Fruit fly (Drosophila melanogaster) whole organism, embryonic: ENCODE measurements around the gene CG5968.

Experiments used
- CG13424 ChIP-seq: fragments of 200-800 bp; sonication (Bioruptor generic); optimal IDR thresholded peaks from 2 replicates; lab custom pipeline; 2019; ENCODE audit warnings: missing biosample characterization, mild to moderate bottlenecking, missing genetic modification characterization, moderate library complexity
- CG8944 ChIP-seq: fragments of 200-800 bp; sonication (Bioruptor generic); optimal IDR thresholded peaks from 3 replicates; lab custom pipeline; 2016; ENCODE audit warnings: missing biosample characterization, missing genetic modification characterization
- E2f1 ChIP-seq: fragments of 200-800 bp; sonication (Bioruptor generic); IDR thresholded peaks from 2 replicates; pipeline ENCODE4 v1.3.6; 2022; ENCODE audit warnings: missing biosample characterization, missing genetic modification characterization
- HmgZ ChIP-seq: fragments of 200-800 bp; sonication (Bioruptor generic); optimal IDR thresholded peaks from 2 replicates; lab custom pipeline; 2018; ENCODE audit warnings: missing biosample characterization, mild to moderate bottlenecking, missing genetic modification characterization
- Six4 ChIP-seq: fragments of 200-800 bp; sonication (Bioruptor generic); optimal IDR thresholded peaks from 2 replicates; lab custom pipeline; 2016; ENCODE audit warnings: missing biosample characterization, missing genetic modification characterization
- Sox102F ChIP-seq: fragments of 200-800 bp; sonication (Bioruptor generic); optimal IDR thresholded peaks from 2 replicates; lab custom pipeline; 2018; ENCODE audit warnings: missing biosample characterization, mild to moderate bottlenecking, missing genetic modification characterization, moderate library complexity
- fd64A ChIP-seq: fragments of 200-800 bp; sonication (Bioruptor generic); optimal IDR thresholded peaks from 3 replicates; lab custom pipeline; 2018; ENCODE audit warnings: missing biosample characterization, mild to moderate bottlenecking, missing genetic modification characterization
- nerfin-2 ChIP-seq: fragments of 200-800 bp; sonication (Bioruptor generic); IDR thresholded peaks from 2 replicates; pipeline ENCODE4 v1.3.6; 2022; ENCODE audit warnings: missing biosample characterization, missing genetic modification characterization; ENCODE audit not compliant: partially characterized antibody
- pan ChIP-seq, 4 experiments: fragments of >200 bp in 3 of 4; fragments of 200-800 bp in 1 of 4; sonication (Bioruptor generic) in 1 of 4; optimal IDR thresholded peaks in 3 of 4; IDR thresholded peaks in 1 of 4; 2 replicates each; pipeline versions ENCODE4 v1.3.6 to Lab custom; 2017 to 2022; ENCODE audit warnings: missing biosample characterization in 2 of 4, missing genetic modification characterization in 2 of 4, mixed read lengths in 1 of 4
- repo ChIP-seq: fragments of 200-800 bp; sonication (Bioruptor generic); optimal IDR thresholded peaks from 2 replicates; lab custom pipeline; 2016; ENCODE audit warnings: missing biosample characterization, missing genetic modification characterization
- sens-2 ChIP-seq: fragments of 200-800 bp; sonication (Bioruptor generic); IDR thresholded peaks from 2 replicates; pipeline ENCODE4 v1.3.6; 2022; ENCODE audit warnings: missing biosample characterization, missing genetic modification characterization

DNA sequence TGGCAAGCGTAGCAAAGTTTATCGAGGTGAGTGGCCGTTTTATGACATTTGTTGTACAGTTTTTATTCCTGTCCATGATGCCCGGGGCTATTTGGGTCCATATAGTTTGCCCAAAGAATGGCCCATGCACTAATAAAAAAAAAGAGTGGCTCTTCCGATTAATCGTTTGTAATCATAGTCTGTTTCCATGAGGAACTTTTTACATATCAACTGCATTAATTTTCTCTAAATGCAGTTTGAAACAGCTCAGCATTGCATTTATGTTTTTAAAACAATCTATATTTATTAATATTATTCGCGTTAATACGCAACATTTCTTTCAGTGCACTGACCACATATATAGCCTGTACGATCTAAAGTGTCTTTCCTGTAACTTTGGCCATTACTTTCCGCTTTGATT lies 10.2 kb upstream of the CG5968 start:
- no peak for TF ChIP-seq Six4 (GFP tag; lab: Kevin White, UChicago)
- no peak for TF ChIP-seq Sox102F (GFP tag; lab: Kevin White, UChicago)
- TF ChIP-seq HmgZ (tag; lab: Kevin White, UChicago), result no peak
- TF ChIP-seq fd64A (GFP tag; lab: Kevin White, UChicago), result no peak
- no peak for TF ChIP-seq CG8944 (GFP tag; lab: Kevin White, UChicago)
- TF ChIP-seq repo (GFP tag; lab: Kevin White, UChicago), result no peak
- no peak for TF ChIP-seq E2f1
- TF ChIP-seq sens-2 (GFP tag; lab: Robert Waterston, UW), result no peak
- no peak for TF ChIP-seq pan (optimal IDR thresholded peaks at IDR 0.05; lab: Kevin White, UChicago)
- TF ChIP-seq pan (GFP tag; optimal IDR thresholded peaks at IDR 0.05 in 1 of 2, IDR thresholded peaks at IDR 0.05 in 1 of 2), result no peak
- no peak for TF ChIP-seq nerfin-2 (GFP tag; lab: Robert Waterston, UW)
- TF ChIP-seq CG13424 (tag; lab: Kevin White, UChicago), result no peak
